Worm (Caenorhabditis elegans): ENCODE data around the gene F19G12.3.

Gene F19G12.3

ce11 chrX:1416776-1417354 is 7.7 kb upstream of the F19G12.3 start, which contains the start of the genes F19G12.4 and F19G12.8:
F19G12.4 (plus strand) TSS chrX:1417304.
F19G12.8 (plus strand) TSS chrX:1417320.
- TF ChIP-seq skn-1 (tag; optimal IDR thresholded peaks at IDR 0.05): no peak
- TF ChIP-seq fos-1 (tag; optimal IDR thresholded peaks at IDR 0.05): no peak
- no peak for TF ChIP-seq fkh-8 (tag; optimal IDR thresholded peaks at IDR 0.05)
- TF ChIP-seq ets-5 (GFP tag; IDR thresholded peaks at IDR 0.05): no peak
- TF ChIP-seq unc-98 (GFP tag; IDR thresholded peaks at IDR 0.05): no peak
- TF ChIP-seq lin-35 (GFP tag; optimal IDR thresholded peaks at IDR 0.05): peak in 1 of 2 experiments; percentile 1
- no peak for TF ChIP-seq unc-62 (GFP tag; optimal IDR thresholded peaks at IDR 0.05)
- TF ChIP-seq nhr-85 (tag): peak; percentile 20
- TF ChIP-seq alr-1 (tag; optimal IDR thresholded peaks at IDR 0.05; ENCODE audit: borderline replicate concordance): no peak
- TF ChIP-seq zip-4 (GFP tag; optimal IDR thresholded peaks at IDR 0.05): no peak
- TF ChIP-seq unc-30 (tag; optimal IDR thresholded peaks at IDR 0.05): no peak
- TF ChIP-seq ces-1 (GFP tag; optimal IDR thresholded peaks at IDR 0.05): no peak
- no peak for TF ChIP-seq hlh-17 (GFP tag; optimal IDR thresholded peaks at IDR 0.05; ENCODE audit: borderline replicate concordance)
- no peak for TF ChIP-seq sox-4 (tag; optimal IDR thresholded peaks at IDR 0.05)
- no peak for TF ChIP-seq sptf-1 (tag; optimal IDR thresholded peaks at IDR 0.05)
- peak; percentile 12 for TF ChIP-seq elt-2 (tag; optimal IDR thresholded peaks at IDR 0.05)

ce11 chrX:1419163-1419696 is 5.4 kb upstream of the F19G12.3 start, which contains the start of gene F19G12.9:
F19G12.9 (plus strand) TSS chrX:1419213.
- TF ChIP-seq blmp-1 (tag; optimal IDR thresholded peaks at IDR 0.05) (peak; percentile 20), lin-35 (GFP tag; optimal IDR thresholded peaks at IDR 0.05) (peak in 1 of 2 experiments; percentile 54), elt-2 (tag; optimal IDR thresholded peaks at IDR 0.05) (peak; percentile 7), ceh-90 (tag; optimal IDR thresholded peaks at IDR 0.05) (no peak), ces-1 (GFP tag; optimal IDR thresholded peaks at IDR 0.05) (no peak), nhr-47 (tag; optimal IDR thresholded peaks at IDR 0.05) (no peak), swsn-7 (tag; optimal IDR thresholded peaks at IDR 0.05) (no peak), C16A3.4 (tag; optimal IDR thresholded peaks at IDR 0.05) (no peak), nhr-84 (tag; optimal IDR thresholded peaks at IDR 0.05) (no peak), grh-1 (GFP tag; IDR thresholded peaks at IDR 0.05) (no peak), Y116A8C.19 (tag; optimal IDR thresholded peaks at IDR 0.05; ENCODE audit: borderline replicate concordance) (no peak), skn-1 (tag; optimal IDR thresholded peaks at IDR 0.05) (peak; percentile 96), vab-15 (tag; optimal IDR thresholded peaks at IDR 0.05) (no peak), C34B4.2 (tag; optimal IDR thresholded peaks at IDR 0.05) (no peak), nhr-20 (tag; optimal IDR thresholded peaks at IDR 0.05) (no peak), pag-3 (tag; optimal IDR thresholded peaks at IDR 0.05; ENCODE audit: borderline replicate concordance, insufficient read depth) (no peak), rnt-1 (tag; optimal IDR thresholded peaks at IDR 0.05) (peak; percentile 29), alr-1 (tag; optimal IDR thresholded peaks at IDR 0.05; ENCODE audit: borderline replicate concordance) (no peak), aly-2 (tag; optimal IDR thresholded peaks at IDR 0.05) (no peak), lin-15B (tag; optimal IDR thresholded peaks at IDR 0.05) (no peak), ceh-63 (GFP tag; optimal IDR thresholded peaks at IDR 0.05) (no peak), fkh-10 (GFP tag; optimal IDR thresholded peaks at IDR 0.05) (no peak), hpl-2 (GFP tag; optimal IDR thresholded peaks at IDR 0.05) (no peak)

- TF ChIP-seq lin-14 (GFP tag; optimal IDR thresholded peaks at IDR 0.05) (no peak), lin-35 (GFP tag; optimal IDR thresholded peaks at IDR 0.05) (no peak), swsn-7 (tag; optimal IDR thresholded peaks at IDR 0.05) (no peak), elt-3 (tag; optimal IDR thresholded peaks at IDR 0.05) (peak in 1 of 6 experiments; percentile 30), blmp-1 (tag; optimal IDR thresholded peaks at IDR 0.05) (no peak), skn-1 (tag; optimal IDR thresholded peaks at IDR 0.05) (peak; percentile 100)
Measured at ce11 chrX:1420524-1420923, 4.1 kb upstream of the F19G12.3 start.

Data from whole organism, L1 larva.